Fruit fly (Drosophila melanogaster): ENCODE results near the gene Ptpmeg.

Ptpmeg gene

dm6 chr3L:292146-292776 lies 35.6 kb upstream of the Ptpmeg start (continued):
- TF ChIP-seq Sox102F (GFP tag; optimal IDR thresholded peaks at IDR 0.05) (no peak), CG31388 (GFP tag; optimal IDR thresholded peaks at IDR 0.05) (no peak), CG3847 (GFP tag; IDR thresholded peaks at IDR 0.05) (peak; percentile 44; the same call in 1 of the 2 replicates), H15 (GFP tag; IDR thresholded peaks at IDR 0.05) (0 out of 3 replicates have a peak, but pooled peaks have one; percentile 6), CG12236 (GFP tag; optimal IDR thresholded peaks at IDR 0.05) (no peak), Lpt (GFP tag; optimal IDR thresholded peaks at IDR 0.05) (no peak), org-1 (GFP tag; optimal IDR thresholded peaks at IDR 0.05) (no peak), Dip3 (GFP tag; optimal IDR thresholded peaks at IDR 0.05) (peak; percentile 28), CG14014 (GFP tag; IDR thresholded peaks at IDR 0.05) (peak; percentile 31; the same call in 1 of the 2 replicates), HLH54F (GFP tag; optimal IDR thresholded peaks at IDR 0.05) (peak; percentile 6), tll (GFP tag; optimal IDR thresholded peaks at IDR 0.05) (peak in 1 of 2 experiments; percentile 49), ken (GFP tag; IDR thresholded peaks at IDR 0.05) (peak; percentile 9; the same call in 1 of the 3 replicates), Nf-YB (GFP tag; optimal IDR thresholded peaks at IDR 0.05) (no peak), CG5953 (GFP tag; IDR thresholded peaks at IDR 0.05) (no peak), CG12391 (tag; optimal IDR thresholded peaks at IDR 0.05) (peak; percentile 34), vnd (GFP tag; IDR thresholded peaks at IDR 0.05; ENCODE audit: partially characterized antibody) (no peak), CG15011 (GFP tag; optimal IDR thresholded peaks at IDR 0.05) (no peak), her (GFP tag; optimal IDR thresholded peaks at IDR 0.05) (peak; percentile 63), D19A (tag; optimal IDR thresholded peaks at IDR 0.05) (peak; percentile 23), Hr78 (GFP tag; optimal IDR thresholded peaks at IDR 0.05) (peak in 1 of 2 experiments; percentile 98), CG12942 (GFP tag; optimal IDR thresholded peaks at IDR 0.05) (no peak), jumu (GFP tag; optimal IDR thresholded peaks at IDR 0.05) (peak; percentile 47), zf30C (GFP tag; optimal IDR thresholded peaks at IDR 0.05) (no peak), CG32532 (GFP tag; IDR thresholded peaks at IDR 0.05) (peak; percentile 9; the same call in 1 of the 2 replicates), CG14050 (GFP tag; IDR thresholded peaks at IDR 0.05) (0 out of 3 replicates have a peak, but pooled peaks have one; percentile 12), stwl (tag; optimal IDR thresholded peaks at IDR 0.05) (peak; percentile 13), tx (GFP tag; optimal IDR thresholded peaks at IDR 0.05) (no peak), B-H1 (GFP tag; IDR thresholded peaks at IDR 0.05) (no peak), Usf (GFP tag; optimal IDR thresholded peaks at IDR 0.05) (no peak), crp (GFP tag; optimal IDR thresholded peaks at IDR 0.05) (peak; percentile 46 to 87), sisA (GFP tag; IDR thresholded peaks at IDR 0.05) (no peak), Atf6 (GFP tag; IDR thresholded peaks at IDR 0.05) (no peak), ttk (GFP tag; IDR thresholded peaks at IDR 0.05) (no peak), Six4 (GFP tag; optimal IDR thresholded peaks at IDR 0.05) (no peak), CG10959 (GFP tag; IDR thresholded peaks at IDR 0.05) (no peak), CG17802 (tag; optimal IDR thresholded peaks at IDR 0.05) (peak; percentile 2), abd-A (tag; optimal IDR thresholded peaks at IDR 0.05) (no peak), BEAF-32 (GFP tag; optimal IDR thresholded peaks at IDR 0.05) (peak; percentile 47), phol (tag; optimal IDR thresholded peaks at IDR 0.05) (peak; percentile 51), CG10366 (GFP tag; IDR thresholded peaks at IDR 0.05) (no peak), CG17186 (GFP tag; optimal IDR thresholded peaks at IDR 0.05) (peak; percentile 75), CG10431 (GFP tag; optimal IDR thresholded peaks at IDR 0.05) (no peak), sr (GFP tag; IDR thresholded peaks at IDR 0.05) (peak; percentile 60; the same call in 2 of the 3 replicates), CG6813 (GFP tag; optimal IDR thresholded peaks at IDR 0.05) (peak; percentile 34), ash1 (GFP tag; optimal IDR thresholded peaks at IDR 0.05) (peak; percentile 11), CG15479 (GFP tag; optimal IDR thresholded peaks at IDR 0.05) (no peak), CG32767 (GFP tag; IDR thresholded peaks at IDR 0.05) (peak; percentile 89), CG11504 (tag; optimal IDR thresholded peaks at IDR 0.05) (peak; percentile 56), eyg (GFP tag; optimal IDR thresholded peaks at IDR 0.05) (no peak)

All from whole organism, embryonic.